Fruit fly (Drosophila melanogaster) whole organism, embryonic: ENCODE measurements around the gene CG15012.

Experiments used
- CG10431 ChIP-seq: fragments of 200-800 bp; sonication (Bioruptor generic); optimal IDR thresholded peaks from 3 replicates; lab custom pipeline; 2018; ENCODE audit warnings: missing biosample characterization, mild to moderate bottlenecking, missing genetic modification characterization
- CG12299 ChIP-seq: fragments of 200-800 bp; sonication (Bioruptor generic); optimal IDR thresholded peaks from 2 replicates; lab custom pipeline; 2018; ENCODE audit warnings: missing biosample characterization, mild to moderate bottlenecking, missing genetic modification characterization
- CG13894 ChIP-seq: fragments of 200-800 bp; sonication (Bioruptor generic); optimal IDR thresholded peaks from 3 replicates; lab custom pipeline; 2018; ENCODE audit warnings: missing biosample characterization, mild to moderate bottlenecking, missing genetic modification characterization, moderate library complexity
- CG14050 ChIP-seq: fragments of 200-800 bp; sonication (Bioruptor generic); IDR thresholded peaks from 3 replicates; pipeline ENCODE4 v1.3.6; 2022; ENCODE audit warnings: missing biosample characterization, missing genetic modification characterization
- CG1647 ChIP-seq: fragments of 200-800 bp; sonication (Bioruptor generic); optimal IDR thresholded peaks from 3 replicates; lab custom pipeline; 2016; ENCODE audit warnings: missing biosample characterization, missing genetic modification characterization
- CG17328 ChIP-seq: fragments of 200-800 bp; sonication (Bioruptor generic); IDR thresholded peaks from 2 replicates; pipeline ENCODE4 v1.3.6; 2022; ENCODE audit warnings: missing biosample characterization, missing genetic modification characterization
- CG18619 ChIP-seq: fragments of 200-800 bp; sonication (Bioruptor generic); optimal IDR thresholded peaks from 3 replicates; lab custom pipeline; 2017; ENCODE audit warnings: missing biosample characterization, mild to moderate bottlenecking, missing genetic modification characterization
- CG18764 ChIP-seq: fragments of 200-800 bp; sonication (Bioruptor generic); optimal IDR thresholded peaks from 3 replicates; lab custom pipeline; 2016; ENCODE audit warnings: missing biosample characterization, missing genetic modification characterization
- CG2889 ChIP-seq: fragments of 200-800 bp; sonication (Bioruptor generic); IDR thresholded peaks from 3 replicates; pipeline ENCODE4 v1.3.6; 2022; ENCODE audit warnings: missing biosample characterization, missing genetic modification characterization
- CG30431 ChIP-seq: fragments of 200-800 bp; sonication (Bioruptor generic); optimal IDR thresholded peaks from 2 replicates; lab custom pipeline; 2017; ENCODE audit warnings: missing biosample characterization, missing genetic modification characterization
- CG4854 ChIP-seq: fragments of 200-800 bp; sonication (Bioruptor generic); optimal IDR thresholded peaks from 2 replicates; lab custom pipeline; 2016; ENCODE audit warnings: missing biosample characterization, missing genetic modification characterization, inconsistent platforms
- CG7357 ChIP-seq: fragments of 200-800 bp; sonication (Bioruptor generic); IDR thresholded peaks from 3 replicates; pipeline ENCODE4 v1.3.6; 2022; ENCODE audit warnings: missing biosample characterization, missing genetic modification characterization
- CG7928 ChIP-seq: fragments of 200-800 bp; sonication (Bioruptor generic); optimal IDR thresholded peaks from 2 replicates; lab custom pipeline; 2017; ENCODE audit warnings: missing biosample characterization, mild to moderate bottlenecking, missing genetic modification characterization
- CG8089 ChIP-seq: fragments of 200-800 bp; sonication (Bioruptor generic); optimal IDR thresholded peaks from 3 replicates; lab custom pipeline; 2016; ENCODE audit warnings: missing biosample characterization, missing genetic modification characterization
- CG9932 ChIP-seq: fragments of 200-800 bp; sonication (Bioruptor generic); IDR thresholded peaks from 2 replicates; pipeline ENCODE4 v1.3.6; 2022; ENCODE audit warnings: missing biosample characterization, missing genetic modification characterization
- D19A ChIP-seq: fragments of 200-800 bp; optimal IDR thresholded peaks from 3 replicates; lab custom pipeline; 2019; ENCODE audit warnings: missing biosample characterization, mild to moderate bottlenecking, missing genetic modification characterization, moderate library complexity
- Dad ChIP-seq: fragments of 200-800 bp; sonication (Bioruptor generic); optimal IDR thresholded peaks from 3 replicates; lab custom pipeline; 2016; ENCODE audit warnings: missing biosample characterization, missing genetic modification characterization
- HLH4C ChIP-seq: fragments of 200-800 bp; sonication (Bioruptor generic); IDR thresholded peaks from 3 replicates; pipeline ENCODE4 v1.3.6; 2022; ENCODE audit warnings: missing biosample characterization, missing genetic modification characterization; ENCODE audit not compliant: partially characterized antibody
- Lim3 ChIP-seq: fragments of 200-800 bp; sonication (Bioruptor generic); IDR thresholded peaks from 2 replicates; pipeline ENCODE4 v1.3.6; 2022; ENCODE audit warnings: missing biosample characterization, missing genetic modification characterization
- MESR4 ChIP-seq: fragments of 200-800 bp; sonication (Bioruptor generic); optimal IDR thresholded peaks from 2 replicates; lab custom pipeline; 2018; ENCODE audit warnings: missing biosample characterization, mild to moderate bottlenecking, missing genetic modification characterization, moderate library complexity
- Mrtf ChIP-seq: fragments of 200-800 bp; sonication (Bioruptor generic); IDR thresholded peaks from 3 replicates; pipeline ENCODE4 v1.3.6; 2022; ENCODE audit warnings: missing biosample characterization, missing genetic modification characterization
- NFAT ChIP-seq: fragments of 200-800 bp; sonication (Bioruptor generic); IDR thresholded peaks from 2 replicates; pipeline ENCODE4 v1.3.6; 2022; ENCODE audit warnings: missing biosample characterization, missing genetic modification characterization
- Poxn ChIP-seq: fragments of 200-800 bp; sonication (Bioruptor generic); IDR thresholded peaks from 2 replicates; pipeline ENCODE4 v1.3.6; 2022; ENCODE audit warnings: missing biosample characterization, missing genetic modification characterization
- Rfx ChIP-seq: fragments of 200-800 bp; sonication (Bioruptor generic); IDR thresholded peaks from 2 replicates; pipeline ENCODE4 v1.3.6; 2022; ENCODE audit warnings: missing biosample characterization, missing genetic modification characterization
- al ChIP-seq: fragments of 200-800 bp; sonication (Bioruptor generic); IDR thresholded peaks from 2 replicates; pipeline ENCODE4 v1.3.6; 2022; ENCODE audit warnings: missing biosample characterization, missing genetic modification characterization
- bsh ChIP-seq, 2 experiments: fragments of 200-800 bp; sonication (Bioruptor generic); optimal IDR thresholded peaks; 2 replicates each; lab custom pipeline; 2017 to 2018; ENCODE audit warnings: mild to moderate bottlenecking in 2 of 2, missing biosample characterization in 2 of 2, missing genetic modification characterization in 2 of 2, moderate library complexity in 1 of 2
- btn ChIP-seq: fragments of 200-800 bp; sonication (Bioruptor generic); optimal IDR thresholded peaks from 2 replicates; lab custom pipeline; 2016; ENCODE audit warnings: missing biosample characterization, missing genetic modification characterization
- crc ChIP-seq: fragments of 200-800 bp; sonication (Bioruptor generic); optimal IDR thresholded peaks from 2 replicates; lab custom pipeline; 2016; ENCODE audit warnings: missing biosample characterization, missing genetic modification characterization
- cwo ChIP-seq: fragments of 200-800 bp; sonication (Bioruptor generic); optimal IDR thresholded peaks from 3 replicates; lab custom pipeline; 2017; ENCODE audit warnings: missing biosample characterization, missing genetic modification characterization, mild to moderate bottlenecking, moderate library complexity, missing genetic modification reagents
- dan ChIP-seq: fragments of 200-800 bp; sonication (Bioruptor generic); IDR thresholded peaks from 2 replicates; pipeline ENCODE4 v1.3.6; 2022; ENCODE audit warnings: missing biosample characterization, missing genetic modification characterization
- eyg ChIP-seq: fragments of 200-800 bp; sonication (Bioruptor generic); optimal IDR thresholded peaks from 3 replicates; lab custom pipeline; 2016; ENCODE audit warnings: missing biosample characterization, missing genetic modification characterization
- gfzf ChIP-seq: fragments of 200-800 bp; sonication (Bioruptor generic); optimal IDR thresholded peaks from 2 replicates; lab custom pipeline; 2016; ENCODE audit warnings: missing biosample characterization, mild to moderate bottlenecking, missing genetic modification characterization, moderate library complexity
- hbn ChIP-seq: fragments of 200-800 bp; sonication (Bioruptor generic); IDR thresholded peaks from 2 replicates; pipeline ENCODE4 v1.3.6; 2022; ENCODE audit warnings: missing biosample characterization, missing genetic modification characterization; ENCODE audit not compliant: partially characterized antibody
- ken ChIP-seq: fragments of 200-800 bp; sonication (Bioruptor generic); IDR thresholded peaks from 3 replicates; pipeline ENCODE4 v1.3.6; 2022; ENCODE audit warnings: missing biosample characterization, missing genetic modification characterization
- lab ChIP-seq: fragments of 200-800 bp; sonication (Bioruptor generic); optimal IDR thresholded peaks from 3 replicates; lab custom pipeline; 2017; ENCODE audit warnings: missing biosample characterization, missing genetic modification characterization, mild to moderate bottlenecking, moderate library complexity, missing genetic modification reagents
- mirr ChIP-seq: fragments of 200-800 bp; sonication (Bioruptor generic); optimal IDR thresholded peaks from 3 replicates; lab custom pipeline; 2018; ENCODE audit warnings: missing biosample characterization, mild to moderate bottlenecking, missing genetic modification characterization
- nerfin-1 ChIP-seq: fragments of 200-800 bp; sonication (Bioruptor generic); optimal IDR thresholded peaks from 3 replicates; lab custom pipeline; 2019; ENCODE audit warnings: missing biosample characterization, mild to moderate bottlenecking, missing genetic modification characterization, moderate library complexity
- org-1 ChIP-seq: fragments of 200-800 bp; sonication (Bioruptor generic); optimal IDR thresholded peaks from 2 replicates; lab custom pipeline; 2017; ENCODE audit warnings: missing biosample characterization, missing genetic modification characterization
- otp ChIP-seq: fragments of 200-800 bp; sonication (Bioruptor generic); IDR thresholded peaks from 3 replicates; pipeline ENCODE4, ENCODE4 v1.3.6; 2022; ENCODE audit warnings: missing biosample characterization, missing genetic modification characterization
- pan ChIP-seq, 4 experiments: fragments of >200 bp in 3 of 4; fragments of 200-800 bp in 1 of 4; sonication (Bioruptor generic) in 1 of 4; optimal IDR thresholded peaks in 3 of 4; IDR thresholded peaks in 1 of 4; 2 replicates each; pipeline versions ENCODE4 v1.3.6 to Lab custom; 2017 to 2022; ENCODE audit warnings: missing biosample characterization in 2 of 4, missing genetic modification characterization in 2 of 4, mixed read lengths in 1 of 4
- pb ChIP-seq: fragments of 200-800 bp; sonication (Bioruptor generic); optimal IDR thresholded peaks from 3 replicates; lab custom pipeline; 2016; ENCODE audit warnings: missing biosample characterization, missing genetic modification characterization
- prd ChIP-seq, 3 experiments: fragments of >200 bp in 2 of 3; fragments of 200-800 bp in 1 of 3; sonication (Bioruptor generic) in 1 of 3; optimal IDR thresholded peaks in 2 of 3; IDR thresholded peaks in 1 of 3; 2 replicates in 2 of 3; 3 replicates in 1 of 3; pipeline versions ENCODE4 v1.3.6 to Lab custom; 2017 to 2022; ENCODE audit warnings: missing biosample characterization in 1 of 3, missing genetic modification characterization in 1 of 3
- pzg ChIP-seq: fragments of 200-800 bp; sonication (Bioruptor generic); optimal IDR thresholded peaks from 3 replicates; lab custom pipeline; 2018; ENCODE audit warnings: missing biosample characterization, mild to moderate bottlenecking, missing genetic modification characterization, moderate library complexity
- ranshi ChIP-seq: fragments of 200-800 bp; sonication (Bioruptor generic); IDR thresholded peaks from 2 replicates; pipeline ENCODE4 v1.3.6; 2022; ENCODE audit warnings: missing biosample characterization, missing genetic modification characterization
- row ChIP-seq: fragments of 200-800 bp; sonication (Bioruptor generic); IDR thresholded peaks from 3 replicates; pipeline ENCODE4 v1.3.6; 2022; ENCODE audit warnings: missing biosample characterization, missing genetic modification characterization
- shn ChIP-seq: fragments of 200-800 bp; sonication (Bioruptor generic); optimal IDR thresholded peaks from 3 replicates; lab custom pipeline; 2016; ENCODE audit warnings: missing biosample characterization, missing genetic modification characterization
- slbo ChIP-seq: fragments of 200-800 bp; sonication (Bioruptor generic); IDR thresholded peaks from 2 replicates; pipeline ENCODE4 v1.3.6; 2022; ENCODE audit warnings: missing biosample characterization, missing genetic modification characterization
- trem ChIP-seq: fragments of 200-800 bp; optimal IDR thresholded peaks from 3 replicates; lab custom pipeline; 2019; ENCODE audit warnings: missing biosample characterization, mild to moderate bottlenecking, missing genetic modification characterization, moderate library complexity
- wdn ChIP-seq: fragments of 200-800 bp; sonication (Bioruptor generic); IDR thresholded peaks from 2 replicates; pipeline ENCODE4 v1.3.6; 2022; ENCODE audit warnings: missing biosample characterization, missing genetic modification characterization
- wor ChIP-seq: fragments of 200-800 bp; sonication (Bioruptor generic); IDR thresholded peaks from 2 replicates; pipeline ENCODE4 v1.3.6; 2022; ENCODE audit warnings: missing biosample characterization, missing genetic modification characterization

CG15012 gene

dm6 chr3L:4269920-4270319, 22.1 kb downstream of the CG15012 start (continued):
- TF ChIP-seq wdn = 0 out of 2 replicates have a peak, but pooled peaks have one; percentile 7
- no peak for TF ChIP-seq pb (GFP tag; lab: Kevin White, UChicago)
- peak; percentile 51; the same call in 1 of the 2 replicates for TF ChIP-seq ranshi (GFP tag; lab: Robert Waterston, UW)
- no peak; the same call in none of the 2 replicates for TF ChIP-seq slbo (GFP tag; lab: Robert Waterston, UW)
- TF ChIP-seq lab (GFP tag; lab: Kevin White, UChicago) = peak; percentile 77
- TF ChIP-seq MESR4 = no peak
- TF ChIP-seq Poxn (GFP tag; lab: Robert Waterston, UW) = no peak
- TF ChIP-seq bsh (GFP tag; optimal IDR thresholded peaks at IDR 0.05; lab: Kevin White, UChicago) = peak; percentile 52 to 86
- TF ChIP-seq hbn (GFP tag; lab: Robert Waterston, UW) = no peak
- no peak for TF ChIP-seq btn (GFP tag; lab: Kevin White, UChicago)
- no peak for TF ChIP-seq dan (GFP tag; lab: Robert Waterston, UW)
- no peak for TF ChIP-seq ken
- TF ChIP-seq CG7928 (GFP tag; lab: Kevin White, UChicago) = peak; percentile 8
- TF ChIP-seq HLH4C = no peak
- TF ChIP-seq eyg (GFP tag; lab: Kevin White, UChicago) = no peak
- TF ChIP-seq pzg (GFP tag; lab: Kevin White, UChicago) = no peak
- peak; percentile 77 for TF ChIP-seq D19A (tag; lab: Kevin White, UChicago)
- 0 out of 3 replicates have a peak, but pooled peaks have one; percentile 31 for TF ChIP-seq CG2889 (GFP tag; lab: Robert Waterston, UW)
- no peak for TF ChIP-seq NFAT (GFP tag; lab: Robert Waterston, UW)
- TF ChIP-seq otp = no peak
- peak; percentile 59; the same call in 1 of the 2 replicates for TF ChIP-seq Rfx (GFP tag; lab: Robert Waterston, UW)
- no peak; the same call in 1 of the 2 replicates for TF ChIP-seq CG9932 (GFP tag; lab: Robert Waterston, UW)
- peak; percentile 63 for TF ChIP-seq CG12299
- TF ChIP-seq CG7357 (GFP tag; lab: Robert Waterston, UW) = peak; percentile 38; the same call in 1 of the 3 replicates
- no peak for TF ChIP-seq shn (GFP tag; lab: Kevin White, UChicago)
- TF ChIP-seq pan (optimal IDR thresholded peaks at IDR 0.05; lab: Kevin White, UChicago) = no peak
- TF ChIP-seq pan (GFP tag; optimal IDR thresholded peaks at IDR 0.05 in 1 of 2, IDR thresholded peaks at IDR 0.05 in 1 of 2) = peak in 1 of 2 experiments; percentile 69
- peak; percentile 36 for TF ChIP-seq CG18764 (GFP tag; lab: Kevin White, UChicago)
- TF ChIP-seq wor (GFP tag; lab: Robert Waterston, UW) = peak; percentile 38; the same call in 1 of the 2 replicates
- TF ChIP-seq row (GFP tag; lab: Robert Waterston, UW) = peak; percentile 71
- peak; percentile 59 for TF ChIP-seq trem (tag; lab: Kevin White, UChicago)
- TF ChIP-seq CG10431 (GFP tag; lab: Kevin White, UChicago) = peak; percentile 66
- no peak for TF ChIP-seq CG1647 (GFP tag; lab: Kevin White, UChicago)
- no peak for TF ChIP-seq CG13894
- TF ChIP-seq al (GFP tag; lab: Robert Waterston, UW) = 0 out of 2 replicates have a peak, but pooled peaks have one; percentile 32
- TF ChIP-seq prd (optimal IDR thresholded peaks at IDR 0.05; lab: Kevin White, UChicago) = no peak
- TF ChIP-seq prd (GFP tag; IDR thresholded peaks at IDR 0.05; lab: Robert Waterston, UW) = peak; percentile 66; the same call in 2 of the 3 replicates
- no peak for TF ChIP-seq CG4854 (GFP tag; lab: Kevin White, UChicago)
- no peak for TF ChIP-seq CG14050 (GFP tag; lab: Robert Waterston, UW)
- no peak for TF ChIP-seq gfzf (GFP tag; lab: Kevin White, UChicago)
- peak; percentile 69 for TF ChIP-seq nerfin-1 (tag; lab: Kevin White, UChicago)
- no peak for TF ChIP-seq crc (GFP tag; lab: Kevin White, UChicago)
- TF ChIP-seq org-1 (GFP tag; lab: Kevin White, UChicago) = peak; percentile 71
- peak; percentile 31; the same call in 1 of the 2 replicates for TF ChIP-seq CG17328 (GFP tag; lab: Robert Waterston, UW)
- TF ChIP-seq CG18619 = peak; percentile 17
- TF ChIP-seq mirr (GFP tag; lab: Kevin White, UChicago) = no peak
- peak; percentile 68 for TF ChIP-seq cwo (GFP tag; lab: Kevin White, UChicago)
- no peak for TF ChIP-seq Mrtf (GFP tag; lab: Robert Waterston, UW)
- no peak for TF ChIP-seq Lim3 (GFP tag; lab: Robert Waterston, UW)
- TF ChIP-seq CG8089 (GFP tag; lab: Kevin White, UChicago) = no peak
- no peak for TF ChIP-seq Dad
- TF ChIP-seq CG30431 (GFP tag; lab: Kevin White, UChicago) = peak; percentile 23
